Worm (Caenorhabditis elegans): Measurements from ENCODE around the gene srd-49.

DNA sequence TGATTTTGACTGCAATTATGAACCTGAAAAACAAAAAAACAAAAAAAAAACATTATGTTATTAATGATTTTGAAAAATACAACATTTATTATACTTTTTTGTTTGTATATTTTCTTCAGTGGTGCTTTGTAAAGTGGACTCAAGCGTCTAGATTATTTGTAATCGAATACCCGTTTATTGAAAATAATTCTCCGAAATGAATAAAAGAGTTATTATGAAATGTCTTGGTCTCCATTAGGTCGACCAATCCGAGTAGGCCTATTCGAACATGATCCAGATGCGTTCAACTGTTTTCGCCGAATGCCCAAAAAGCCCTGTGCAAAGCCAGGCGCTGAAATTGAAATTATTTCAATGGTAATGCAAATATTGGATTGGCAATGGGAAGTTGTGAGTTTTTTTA, 23.0 kb downstream of the srd-49 start, which contains the start of gene C08B6.5:
- TF ChIP-seq sptf-1 (tag; optimal IDR thresholded peaks at IDR 0.05) (no peak), mep-1 (tag; optimal IDR thresholded peaks at IDR 0.05) (no peak), nhr-12 (tag; optimal IDR thresholded peaks at IDR 0.05) (no peak)
